Worm (Caenorhabditis elegans) whole organism, early embryonic: ENCODE data around the gene slc-36.3.

ENCODE experiments used
- aly-1 ChIP-seq: sonication (generic microtip); optimal IDR thresholded peaks from 2 replicates; lab custom pipeline; 2016; ENCODE audit warnings: missing genetic modification characterization, missing compliant biosample characterization
- ceh-13 ChIP-seq: fragments of 200-800 bp; sonication (Bioruptor generic); optimal IDR thresholded peaks from 2 replicates; lab custom pipeline; 2018; ENCODE audit warnings: mild to moderate bottlenecking, missing genetic modification characterization, missing compliant biosample characterization
- hmbx-1 ChIP-seq: sonication (generic microtip); optimal IDR thresholded peaks from 2 replicates; lab custom pipeline; 2016; ENCODE audit warnings: mild to moderate bottlenecking, missing genetic modification characterization, missing compliant biosample characterization
- pes-1 ChIP-seq: fragments of 200-800 bp; sonication (Bioruptor generic); IDR thresholded peaks from 2 replicates; pipeline ENCODE4 v1.3.6; 2022; ENCODE audit warnings: missing genetic modification reagents, missing genetic modification characterization, missing compliant biosample characterization
- sea-1 ChIP-seq: fragments of 200-800 bp; sonication (Bioruptor generic); conservative IDR thresholded peaks from 2 replicates; pipeline ENCODE4 v1.3.6; 2022; ENCODE audit warnings: missing genetic modification characterization, missing compliant biosample characterization

DNA sequence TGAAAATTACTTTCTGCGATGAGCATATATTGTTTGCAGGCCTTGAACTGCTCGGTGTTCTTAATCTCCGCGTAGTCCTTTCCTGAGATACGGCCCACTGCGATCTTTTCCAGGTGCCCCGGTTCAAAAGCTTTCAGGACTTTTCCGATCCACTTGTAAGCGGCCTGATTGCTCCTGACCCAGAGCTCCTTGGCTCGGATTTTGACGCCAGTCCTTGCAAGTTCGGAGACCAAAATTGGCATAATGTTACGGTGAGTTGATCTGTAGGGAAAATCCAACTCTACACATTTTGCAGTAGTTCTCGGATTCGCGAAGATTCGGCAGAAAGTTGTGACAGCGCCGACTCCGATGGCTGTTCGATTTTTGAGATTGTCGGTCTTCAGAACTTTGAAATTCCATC, 27.0 kb downstream of the slc-36.3 start:
- TF ChIP-seq pes-1 (GFP tag; lab: Robert Waterston, UW) (no peak), ceh-13 (GFP tag; lab: Kevin White, UChicago) (no peak), hmbx-1 (no peak), aly-1 (tag; lab: Kevin White, UChicago) (no peak), sea-1 (GFP tag; lab: Robert Waterston, UW) (no peak)
